Worm (Caenorhabditis elegans) whole organism, mixed stage, embryonic: ENCODE measurements around the gene nhr-280.

ENCODE experiments used
- M03D4.4 ChIP-seq: sonication (generic microtip); optimal IDR thresholded peaks from 2 replicates; lab custom pipeline; 2017; ENCODE audit warnings: mild to moderate bottlenecking, missing genetic modification characterization, missing compliant biosample characterization
- bed-3 ChIP-seq: fragments of 200-800 bp; sonication (Bioruptor generic); optimal IDR thresholded peaks from 3 replicates; lab custom pipeline; 2018; ENCODE audit warnings: mild to moderate bottlenecking, missing genetic modification characterization, moderate library complexity, missing compliant biosample characterization
- blmp-1 ChIP-seq: fragments of 150-350 bp; optimal IDR thresholded peaks from 2 replicates; lab custom pipeline; 2014; ENCODE audit warnings: missing biosample characterization, missing genetic modification characterization
- ceh-39 ChIP-seq: fragments of 150-350 bp; optimal IDR thresholded peaks from 2 replicates; lab custom pipeline; 2014; ENCODE audit warnings: missing biosample characterization, missing genetic modification characterization
- ceh-43 ChIP-seq: fragments of 200-800 bp; sonication (Bioruptor generic); optimal IDR thresholded peaks from 2 replicates; lab custom pipeline; 2018; ENCODE audit warnings: mild to moderate bottlenecking, missing genetic modification characterization, moderate library complexity, missing compliant biosample characterization
- ceh-83 ChIP-seq: fragments of 200-800 bp; sonication (Bioruptor generic); optimal IDR thresholded peaks from 2 replicates; lab custom pipeline; 2018; ENCODE audit warnings: mild to moderate bottlenecking, missing genetic modification characterization, missing compliant biosample characterization
- ces-1 ChIP-seq: fragments of 150-350 bp; optimal IDR thresholded peaks from 2 replicates; lab custom pipeline; 2014; ENCODE audit warnings: missing biosample characterization, missing genetic modification reagents, missing genetic modification characterization
- cnd-1 ChIP-seq: fragments of 200-800 bp; sonication (Bioruptor generic); optimal IDR thresholded peaks from 2 replicates; lab custom pipeline; 2018; ENCODE audit warnings: mild to moderate bottlenecking, missing genetic modification characterization, missing compliant biosample characterization
- drap-1 ChIP-seq: fragments of 200-800 bp; sonication (Bioruptor generic); optimal IDR thresholded peaks from 3 replicates; lab custom pipeline; 2018; ENCODE audit warnings: mild to moderate bottlenecking, missing genetic modification characterization, missing compliant biosample characterization
- elt-1 ChIP-seq: sonication (generic microtip); optimal IDR thresholded peaks from 2 replicates; lab custom pipeline; 2017; ENCODE audit warnings: missing genetic modification characterization, mild to moderate bottlenecking, missing compliant biosample characterization, antibody characterized with exemption, moderate library complexity, borderline replicate concordance; ENCODE audit not compliant: insufficient read depth
- elt-3 ChIP-seq: fragments of 150-350 bp; optimal IDR thresholded peaks from 2 replicates; lab custom pipeline; 2014; ENCODE audit warnings: missing biosample characterization, missing genetic modification characterization
- flh-1 ChIP-seq: fragments of 200-800 bp; sonication (Bioruptor generic); optimal IDR thresholded peaks from 2 replicates; lab custom pipeline; 2018; ENCODE audit warnings: mild to moderate bottlenecking, missing genetic modification characterization, moderate library complexity, missing compliant biosample characterization
- ham-2 ChIP-seq: fragments of 200-800 bp; sonication (Bioruptor generic); optimal IDR thresholded peaks from 2 replicates; lab custom pipeline; 2018; ENCODE audit warnings: mild to moderate bottlenecking, missing genetic modification characterization, missing compliant biosample characterization
- hlh-1 ChIP-seq: fragments of 150-350 bp; optimal IDR thresholded peaks from 2 replicates; lab custom pipeline; 2014; ENCODE audit warnings: missing biosample characterization, missing genetic modification reagents, missing genetic modification characterization
- lin-13 ChIP-seq: fragments of 150-350 bp; optimal IDR thresholded peaks from 2 replicates; lab custom pipeline; 2014; ENCODE audit warnings: missing biosample characterization, missing genetic modification characterization
- lin-32 ChIP-seq: fragments of 200-800 bp; sonication (Bioruptor generic); optimal IDR thresholded peaks from 2 replicates; lab custom pipeline; 2018; ENCODE audit warnings: mild to moderate bottlenecking, missing genetic modification characterization, missing compliant biosample characterization
- lsy-2 ChIP-seq: fragments of 150-350 bp; optimal IDR thresholded peaks from 2 replicates; lab custom pipeline; 2014; ENCODE audit warnings: missing biosample characterization, missing genetic modification characterization
- mab-5 ChIP-seq: fragments of 150-350 bp; optimal IDR thresholded peaks from 2 replicates; lab custom pipeline; 2014; ENCODE audit warnings: missing biosample characterization, missing genetic modification characterization
- mep-1 ChIP-seq: fragments of 150-350 bp; optimal IDR thresholded peaks from 2 replicates; lab custom pipeline; 2017; ENCODE audit warnings: missing biosample characterization, missing genetic modification reagents, missing genetic modification characterization, inconsistent platforms
- mls-2 ChIP-seq: sonication (generic microtip); optimal IDR thresholded peaks from 2 replicates; lab custom pipeline; 2016; ENCODE audit warnings: mild to moderate bottlenecking, missing genetic modification characterization, moderate library complexity, missing compliant biosample characterization
- nhr-12 ChIP-seq: fragments of 150-350 bp; optimal IDR thresholded peaks from 2 replicates; lab custom pipeline; 2014; ENCODE audit warnings: missing biosample characterization, missing genetic modification characterization
- nhr-2 ChIP-seq: fragments of 150-350 bp; optimal IDR thresholded peaks from 2 replicates; lab custom pipeline; 2014; ENCODE audit warnings: missing biosample characterization, missing genetic modification characterization
- nhr-237 ChIP-seq: fragments of 150-350 bp; optimal IDR thresholded peaks from 2 replicates; lab custom pipeline; 2014; ENCODE audit warnings: missing biosample characterization, missing genetic modification characterization
- nhr-28 ChIP-seq: fragments of 150-350 bp; optimal IDR thresholded peaks from 2 replicates; lab custom pipeline; 2014; ENCODE audit warnings: missing biosample characterization, missing genetic modification characterization
- nhr-76 ChIP-seq: sonication (generic microtip); optimal IDR thresholded peaks from 2 replicates; lab custom pipeline; 2017; ENCODE audit warnings: missing biosample characterization, missing genetic modification characterization
- pha-4 ChIP-seq: fragments of 150-350 bp; optimal IDR thresholded peaks from 2 replicates; lab custom pipeline; 2018; ENCODE audit warnings: missing biosample characterization, missing genetic modification reagents, missing genetic modification characterization
- sem-2 ChIP-seq: fragments of 200-800 bp; sonication (Bioruptor generic); optimal IDR thresholded peaks from 2 replicates; lab custom pipeline; 2018; ENCODE audit warnings: mild to moderate bottlenecking, missing genetic modification characterization, missing compliant biosample characterization
- snpc-4 ChIP-seq: fragments of 150-350 bp; optimal IDR thresholded peaks from 2 replicates; lab custom pipeline; 2014; ENCODE audit warnings: missing biosample characterization, missing genetic modification characterization
- sptf-1 ChIP-seq: sonication (generic microtip); optimal IDR thresholded peaks from 2 replicates; lab custom pipeline; 2017; ENCODE audit warnings: mild to moderate bottlenecking, missing genetic modification characterization, moderate library complexity, missing compliant biosample characterization
- tbx-8 ChIP-seq: fragments of 200-800 bp; sonication (Bioruptor generic); optimal IDR thresholded peaks from 2 replicates; lab custom pipeline; 2018; ENCODE audit warnings: mild to moderate bottlenecking, missing genetic modification characterization, moderate library complexity, missing compliant biosample characterization
- unc-120 ChIP-seq: sonication (generic microtip); optimal IDR thresholded peaks from 2 replicates; lab custom pipeline; 2017; ENCODE audit warnings: missing genetic modification characterization, missing compliant biosample characterization; ENCODE audit not compliant: poor library complexity, severe bottlenecking
- unc-39 ChIP-seq: fragments of 150-350 bp; optimal IDR thresholded peaks from 2 replicates; lab custom pipeline; 2014; ENCODE audit warnings: missing biosample characterization, missing genetic modification characterization
- unc-62 ChIP-seq: fragments of 150-350 bp; optimal IDR thresholded peaks from 2 replicates; lab custom pipeline; 2014; ENCODE audit warnings: missing biosample characterization, missing genetic modification reagents, missing genetic modification characterization
- zip-8 ChIP-seq: fragments of 150-350 bp; optimal IDR thresholded peaks from 2 replicates; lab custom pipeline; 2014; ENCODE audit warnings: missing biosample characterization, missing genetic modification characterization
- ztf-11 ChIP-seq: fragments of 150-350 bp; optimal IDR thresholded peaks from 2 replicates; lab custom pipeline; 2014; ENCODE audit warnings: missing biosample characterization, missing genetic modification characterization

nhr-280 gene

ce11 chrIII:94759-95330 is 35.7 kb downstream of the nhr-280 start, which contains the start of gene pat-4:
pat-4 (minus strand) TSS chrIII:94809.
- TF ChIP-seq ceh-39 (tag; lab: Kevin White, UChicago) (no peak), mep-1 (tag; lab: Kevin White, UChicago) (peak; percentile 9), pha-4 (tag; lab: Kevin White, UChicago) (peak; percentile 75), unc-62 (GFP tag; lab: Kevin White, UChicago) (no peak), tbx-8 (GFP tag; lab: Kevin White, UChicago) (no peak), sptf-1 (tag; lab: Kevin White, UChicago) (peak; percentile 45), unc-120 (tag; lab: Kevin White, UChicago) (no peak), ham-2 (peak; percentile 57), mls-2 (tag; lab: Kevin White, UChicago) (peak; percentile 36), ces-1 (GFP tag; lab: Kevin White, UChicago) (peak; percentile 13), sem-2 (GFP tag; lab: Kevin White, UChicago) (no peak)

- TF ChIP-seq ceh-39 (tag; lab: Kevin White, UChicago) = no peak
These were observed 38.3 kb downstream of the nhr-280 start for ce11 chrIII:92247-92646.

- TF ChIP-seq zip-8 (no peak), bed-3 (no peak), ceh-43 (no peak), ham-2 (no peak), ceh-83 (peak; percentile 54), drap-1 (GFP tag; lab: Kevin White, UChicago) (no peak), nhr-237 (no peak), blmp-1 (tag; lab: Kevin White, UChicago) (no peak), unc-120 (tag; lab: Kevin White, UChicago) (no peak), lin-32 (no peak), lin-13 (no peak), lsy-2 (no peak), tbx-8 (GFP tag; lab: Kevin White, UChicago) (peak; percentile 48), pha-4 (tag; lab: Kevin White, UChicago) (no peak), elt-3 (no peak), unc-39 (tag; lab: Kevin White, UChicago) (no peak), nhr-12 (tag; lab: Kevin White, UChicago) (no peak), nhr-76 (no peak), sem-2 (GFP tag; lab: Kevin White, UChicago) (no peak), elt-1 (tag; lab: Kevin White, UChicago) (no peak), snpc-4 (tag; lab: Kevin White, UChicago) (no peak), ztf-11 (tag; lab: Kevin White, UChicago) (no peak), ceh-39 (tag; lab: Kevin White, UChicago) (no peak), unc-62 (GFP tag; lab: Kevin White, UChicago) (no peak), mab-5 (tag; lab: Kevin White, UChicago) (no peak), flh-1 (peak; percentile 9), M03D4.4 (tag; lab: Kevin White, UChicago) (peak; percentile 51), mep-1 (tag; lab: Kevin White, UChicago) (peak; percentile 4), cnd-1 (tag; lab: Kevin White, UChicago) (peak; percentile 60), nhr-28 (no peak), hlh-1 (no peak), ces-1 (GFP tag; lab: Kevin White, UChicago) (no peak), mls-2 (tag; lab: Kevin White, UChicago) (peak; percentile 49), sptf-1 (tag; lab: Kevin White, UChicago) (peak; percentile 26), nhr-2 (no peak)
These were observed 41.4 kb downstream of the nhr-280 start for ce11 chrIII:89155-89554.

DNA sequence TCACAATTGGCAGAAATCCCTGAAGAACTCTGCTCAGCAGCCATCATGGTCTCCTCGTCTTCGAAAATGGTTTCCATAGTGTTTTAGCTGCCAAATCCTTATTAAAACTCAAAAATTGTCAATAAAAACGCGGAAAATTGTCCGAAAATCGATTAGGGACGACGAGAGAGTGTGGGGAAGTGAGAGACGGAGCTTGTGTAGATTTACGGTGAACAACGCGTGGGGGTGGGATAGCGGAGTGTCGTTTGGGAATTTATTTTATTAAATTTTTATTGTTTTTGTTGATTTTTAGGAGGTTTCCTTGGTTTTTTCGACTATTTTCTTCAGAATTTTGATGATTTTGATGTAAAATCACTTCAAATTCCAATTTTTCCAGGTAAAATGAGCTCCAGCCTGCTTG is 43.4 kb downstream of the nhr-280 start, which contains the start of the genes F54C4.4 and mrpl-40:
TSS of gene F54C4.4 (minus strand) at position 199 of the 400 bp plus-strand sequence.
TSS of gene mrpl-40 (plus strand) at position 377 of the 400 bp plus-strand sequence.
- no peak for TF ChIP-seq mab-5 (tag; lab: Kevin White, UChicago)
- no peak for TF ChIP-seq ztf-11 (tag; lab: Kevin White, UChicago)
- peak; percentile 3 for TF ChIP-seq nhr-237
- peak; percentile 79 for TF ChIP-seq ceh-39 (tag; lab: Kevin White, UChicago)
- TF ChIP-seq lin-13 = peak; percentile 9
- TF ChIP-seq ces-1 (GFP tag; lab: Kevin White, UChicago) = peak; percentile 81
- peak; percentile 41 for TF ChIP-seq mep-1 (tag; lab: Kevin White, UChicago)
- peak; percentile 49 for TF ChIP-seq lsy-2
- peak; percentile 50 for TF ChIP-seq pha-4 (tag; lab: Kevin White, UChicago)
- no peak for TF ChIP-seq nhr-28
